Worm (Caenorhabditis elegans): Measurements from ENCODE around the gene hda-1.

Gene hda-1

DNA sequence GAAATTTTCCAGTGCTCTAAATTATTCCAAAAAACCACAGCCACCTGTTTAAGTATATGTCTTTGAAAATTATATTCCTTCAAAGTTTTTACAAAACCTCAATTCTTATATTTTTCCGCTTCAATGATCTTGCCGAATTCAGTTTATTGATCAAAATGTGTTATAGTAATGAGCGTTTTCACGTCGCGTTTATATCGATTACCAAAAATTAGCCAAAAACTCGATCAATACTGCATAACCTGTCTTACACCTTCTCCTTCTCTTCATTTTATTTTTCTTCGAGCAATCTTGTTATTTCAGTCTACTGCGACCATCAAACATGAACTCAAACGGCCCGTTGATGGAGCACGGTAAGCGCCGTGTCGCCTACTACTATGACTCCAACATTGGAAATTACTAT, at the start of gene hda-1:
TSS of gene hda-1 (plus strand) at position 301 of the 400 bp plus-strand sequence.
- no peak for TF ChIP-seq ztf-4 (tag; optimal IDR thresholded peaks at IDR 0.05)
- no peak for TF ChIP-seq eor-1 (tag; optimal IDR thresholded peaks at IDR 0.05)
- TF ChIP-seq ztf-11 (tag; optimal IDR thresholded peaks at IDR 0.05) = no peak
- no peak for TF ChIP-seq lin-39 (tag; optimal IDR thresholded peaks at IDR 0.05)
- TF ChIP-seq nhr-237 (tag; optimal IDR thresholded peaks at IDR 0.05) = no peak
- TF ChIP-seq nhr-28 (tag; optimal IDR thresholded peaks at IDR 0.05) = no peak
- no peak for TF ChIP-seq elt-3 (tag; optimal IDR thresholded peaks at IDR 0.05)
- no peak for TF ChIP-seq nhr-67 (tag; optimal IDR thresholded peaks at IDR 0.05)
- no peak for TF ChIP-seq fos-1 (tag; optimal IDR thresholded peaks at IDR 0.05)
- TF ChIP-seq lin-15B (tag; optimal IDR thresholded peaks at IDR 0.05) = no peak
- no peak for TF ChIP-seq tbx-2 (tag; optimal IDR thresholded peaks at IDR 0.05)
- no peak for TF ChIP-seq nhr-77 (tag; optimal IDR thresholded peaks at IDR 0.05)
- no peak for TF ChIP-seq nhr-23 (tag; optimal IDR thresholded peaks at IDR 0.05)
- TF ChIP-seq egl-27 (tag; optimal IDR thresholded peaks at IDR 0.05) = no peak
- TF ChIP-seq ceh-16 (tag; optimal IDR thresholded peaks at IDR 0.05) = no peak
- no peak for TF ChIP-seq pha-4 (tag; optimal IDR thresholded peaks at IDR 0.05)
- no peak for TF ChIP-seq nhr-11 (tag; optimal IDR thresholded peaks at IDR 0.05)
- no peak for TF ChIP-seq nhr-25 (tag; optimal IDR thresholded peaks at IDR 0.05)
- TF ChIP-seq sea-2 (GFP tag; optimal IDR thresholded peaks at IDR 0.05) = no peak

DNA sequence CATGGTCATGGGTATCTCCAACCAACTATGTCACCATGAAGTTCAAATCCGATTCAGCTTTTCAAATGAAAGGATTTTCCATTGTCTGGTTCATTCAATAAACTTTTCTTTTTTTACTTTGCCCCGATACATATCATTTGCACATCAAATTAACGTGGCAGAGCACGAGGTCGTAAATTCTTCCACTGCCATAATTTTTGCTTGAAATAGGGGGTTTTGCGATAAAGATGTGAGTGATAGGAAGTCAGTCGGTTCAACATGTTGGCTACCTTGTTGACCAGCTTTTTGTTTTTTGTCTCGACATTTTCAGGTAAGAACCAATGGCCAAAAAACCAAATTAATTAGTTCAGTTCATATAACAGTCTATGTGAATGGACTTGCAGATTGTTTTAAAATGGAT, 48.5 kb upstream of the hda-1 start, which contains the start of gene clec-54:
TSS of gene clec-54 (plus strand) at position 224 of the 400 bp plus-strand sequence.
- TF ChIP-seq ztf-11 (tag; optimal IDR thresholded peaks at IDR 0.05) (no peak), jun-1 (tag; optimal IDR thresholded peaks at IDR 0.05) (no peak), nhr-43 (tag; optimal IDR thresholded peaks at IDR 0.05; ENCODE audit: poor library complexity, severe bottlenecking) (no peak), sea-2 (GFP tag; optimal IDR thresholded peaks at IDR 0.05) (no peak), elt-2 (tag; optimal IDR thresholded peaks at IDR 0.05) (peak; percentile 48), pqm-1 (tag; optimal IDR thresholded peaks at IDR 0.05) (peak; percentile 5), lin-15B (tag; optimal IDR thresholded peaks at IDR 0.05) (no peak)

DNA sequence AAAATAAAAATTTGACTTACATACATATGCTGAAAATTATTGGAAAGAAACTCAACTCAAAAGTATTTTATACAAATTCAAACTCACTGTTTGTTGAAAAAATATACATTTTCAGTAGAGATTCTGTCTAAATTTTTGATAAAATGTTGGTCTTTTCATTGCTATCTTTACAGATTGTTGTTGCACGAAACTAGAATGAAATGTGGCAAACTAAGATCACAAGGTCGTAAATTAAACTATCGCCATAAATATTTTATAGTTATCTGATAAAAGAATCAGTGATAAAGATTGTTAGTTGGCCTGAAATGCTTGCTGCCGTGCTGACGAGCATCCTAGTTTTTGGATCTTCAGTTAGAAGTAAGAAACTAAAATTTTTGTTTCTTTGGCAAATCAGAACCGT, 46.2 kb upstream of the hda-1 start, which contains the start of gene clec-55:
TSS of gene clec-55 (plus strand) at position 301 of the 400 bp plus-strand sequence.
- no peak for TF ChIP-seq nhr-237 (tag; optimal IDR thresholded peaks at IDR 0.05)
- TF ChIP-seq daf-12 (tag; optimal IDR thresholded peaks at IDR 0.05) = no peak
- no peak for TF ChIP-seq tbx-2 (tag; optimal IDR thresholded peaks at IDR 0.05)
- no peak for TF ChIP-seq nhr-76 (tag; optimal IDR thresholded peaks at IDR 0.05)
- peak; percentile 44 for TF ChIP-seq elt-2 (tag; optimal IDR thresholded peaks at IDR 0.05)
- TF ChIP-seq egl-5 (tag; optimal IDR thresholded peaks at IDR 0.05) = no peak
- TF ChIP-seq ZK546.5 (tag; optimal IDR thresholded peaks at IDR 0.05) = no peak

DNA sequence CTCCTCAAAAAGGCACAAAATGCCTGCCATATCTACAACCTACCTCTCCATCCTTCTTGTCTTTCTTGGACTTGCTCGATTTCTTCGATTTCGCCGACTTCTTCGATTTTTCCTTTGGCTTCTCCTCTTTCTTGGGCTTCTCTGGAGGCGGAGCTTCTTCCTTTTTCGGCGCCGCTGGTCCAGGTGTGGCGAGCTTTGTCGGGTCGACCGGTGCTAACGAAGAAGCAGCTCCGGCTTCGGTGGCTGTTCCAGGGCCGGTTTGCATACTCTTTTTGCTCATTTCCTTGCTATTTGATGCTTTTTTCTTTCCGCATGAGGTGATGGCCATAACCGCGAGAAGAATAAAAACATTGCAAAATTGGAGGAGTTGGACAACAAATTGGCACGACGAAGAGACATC, 44.7 kb upstream of the hda-1 start:
- TF ChIP-seq tbx-2 (tag; optimal IDR thresholded peaks at IDR 0.05) (no peak), egl-27 (tag; optimal IDR thresholded peaks at IDR 0.05) (no peak), mdl-1 (tag; optimal IDR thresholded peaks at IDR 0.05) (no peak), unc-62 (GFP tag; optimal IDR thresholded peaks at IDR 0.05) (no peak)

ce11 chrV:14481401-14481800, 43.8 kb upstream of the hda-1 start, which contains the start of gene R02D5.7:
Gene R02D5.7, minus strand, starts transcription at chrV:14481501.
- TF ChIP-seq lin-15B (tag; optimal IDR thresholded peaks at IDR 0.05) = no peak
- TF ChIP-seq elt-2 (tag; optimal IDR thresholded peaks at IDR 0.05) = peak; percentile 8
- no peak for TF ChIP-seq nhr-23 (tag; optimal IDR thresholded peaks at IDR 0.05)

DNA sequence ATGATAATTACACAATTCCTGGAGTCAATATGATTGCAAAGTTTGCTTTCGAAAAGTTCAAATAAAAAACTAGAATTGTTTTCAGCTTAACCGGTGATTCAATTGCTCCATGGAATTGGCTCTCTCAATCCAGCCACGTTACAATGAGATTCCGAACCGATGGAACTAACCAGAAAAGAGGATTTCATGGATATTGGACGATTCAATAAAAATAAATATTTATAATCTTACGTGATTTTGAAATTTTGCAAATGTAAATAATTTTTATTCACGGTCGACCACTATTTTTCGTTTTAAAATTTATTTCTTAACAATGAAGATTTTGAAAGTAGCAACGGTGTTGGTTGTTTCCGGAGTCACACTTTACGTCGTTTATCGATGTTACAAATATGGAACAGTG, 43.2 kb upstream of the hda-1 start, which contains the start of gene R02D5.10:
TSS of gene R02D5.10 (plus strand) at position 301 of the 400 bp plus-strand sequence.
- no peak for TF ChIP-seq eor-1 (tag; optimal IDR thresholded peaks at IDR 0.05)
- no peak for TF ChIP-seq nhr-25 (tag; optimal IDR thresholded peaks at IDR 0.05)
- TF ChIP-seq ztf-4 (tag; optimal IDR thresholded peaks at IDR 0.05) = no peak
- TF ChIP-seq ceh-82 (tag; optimal IDR thresholded peaks at IDR 0.05) = no peak
- TF ChIP-seq ztf-11 (tag; optimal IDR thresholded peaks at IDR 0.05) = no peak
- TF ChIP-seq skn-1 (tag; optimal IDR thresholded peaks at IDR 0.05) = no peak
- no peak for TF ChIP-seq sea-2 (GFP tag; optimal IDR thresholded peaks at IDR 0.05)
- TF ChIP-seq elt-3 (tag; optimal IDR thresholded peaks at IDR 0.05) = no peak
- TF ChIP-seq jun-1 (tag; optimal IDR thresholded peaks at IDR 0.05) = no peak

All from whole organism, L3 larva.